Worm (Caenorhabditis elegans) whole organism, L3 larva: ENCODE data around the gene C31C9.9.
A peak's percentile ranks its signal among the peaks of the same experiment; 100 is the strongest.

Experiments
- egl-27 ChIP-seq: sonication (generic microtip); optimal IDR thresholded peaks from 4 replicates; lab custom pipeline; 2017; ENCODE audit warnings: missing biosample characterization, missing genetic modification reagents, missing genetic modification characterization
- elt-1 ChIP-seq: fragments of 150-350 bp; optimal IDR thresholded peaks from 2 replicates; lab custom pipeline; 2014; ENCODE audit warnings: missing biosample characterization, missing genetic modification characterization
- elt-2 ChIP-seq: sonication (generic microtip); optimal IDR thresholded peaks from 2 replicates; lab custom pipeline; 2016; ENCODE audit warnings: missing genetic modification reagents, mild to moderate bottlenecking, missing genetic modification characterization, missing compliant biosample characterization
- fos-1 ChIP-seq: fragments of 150-350 bp; optimal IDR thresholded peaks from 2 replicates; lab custom pipeline; 2014; ENCODE audit warnings: missing biosample characterization, missing genetic modification characterization
- lin-39 ChIP-seq: fragments of 150-350 bp; optimal IDR thresholded peaks from 2 replicates; lab custom pipeline; 2018; ENCODE audit warnings: missing biosample characterization, missing genetic modification reagents, missing genetic modification characterization
- ztf-11 ChIP-seq: fragments of 150-350 bp; optimal IDR thresholded peaks from 2 replicates; lab custom pipeline; 2014; ENCODE audit warnings: missing biosample characterization, missing genetic modification characterization

ce11 chrII:13672057-13672456 is 17.2 kb downstream of the C31C9.9 start:
- TF ChIP-seq ztf-11 (tag; lab: Kevin White, UChicago) (no peak), lin-39 (tag; lab: Kevin White, UChicago) (no peak), egl-27 (tag; lab: Kevin White, UChicago) (no peak), fos-1 (tag; lab: Kevin White, UChicago) (no peak), elt-2 (tag; lab: Kevin White, UChicago) (peak; percentile 37), elt-1 (tag; lab: Kevin White, UChicago) (no peak)
